Worm (Caenorhabditis elegans) whole organism, L4 larva: ENCODE results near the gene Y41D4B.4.

Experiments
- F44E2.7 ChIP-seq: fragments of 200-800 bp; sonication (Bioruptor generic); IDR thresholded peaks from 2 replicates; pipeline ENCODE4 v2.1.2; 2022; ENCODE audit warnings: missing genetic modification characterization, missing compliant biosample characterization
- F49E8.2 ChIP-seq: sonication (generic microtip); optimal IDR thresholded peaks from 2 replicates; lab custom pipeline; 2016; ENCODE audit warnings: missing compliant biosample characterization, mild to moderate bottlenecking, missing genetic modification characterization, borderline replicate concordance
- ZK337.2 ChIP-seq: fragments of 200-800 bp; sonication (Bioruptor generic); IDR thresholded peaks from 2 replicates; pipeline ENCODE4 v1.3.6; 2022; ENCODE audit warnings: missing genetic modification reagents, missing genetic modification characterization, missing compliant biosample characterization
- aha-1 ChIP-seq: fragments of 150-350 bp; peaks from one replicate; lab custom pipeline; 2014; ENCODE audit warnings: missing biosample characterization, missing genetic modification characterization
- ama-1 ChIP-seq: fragments of 150-350 bp; optimal IDR thresholded peaks from 2 replicates; lab custom pipeline; 2014; ENCODE audit warnings: inconsistent platforms, mixed read lengths
- ceh-20 ChIP-seq: fragments of 200-800 bp; sonication (Bioruptor generic); IDR thresholded peaks from 2 replicates; pipeline ENCODE4 v1.3.6; 2022; ENCODE audit warnings: missing genetic modification reagents, missing genetic modification characterization, missing compliant biosample characterization
- ceh-28 ChIP-seq: fragments of 150-350 bp; optimal IDR thresholded peaks from 2 replicates; lab custom pipeline; 2014; ENCODE audit warnings: missing biosample characterization, missing genetic modification reagents, missing genetic modification characterization
- ctbp-1 ChIP-seq: fragments of 200-800 bp; sonication (Bioruptor generic); IDR thresholded peaks from 2 replicates; pipeline ENCODE4 v1.3.6; 2022; ENCODE audit warnings: missing genetic modification reagents, missing genetic modification characterization, missing compliant biosample characterization
- daf-16 ChIP-seq, 3 experiments: sonication (generic microtip); optimal IDR thresholded peaks; 2 replicates each; lab custom pipeline; 2016 to 2017; ENCODE audit warnings: missing genetic modification characterization in 3 of 3, missing genetic modification reagents in 3 of 3, mild to moderate bottlenecking in 2 of 3, missing compliant biosample characterization in 2 of 3, missing biosample characterization in 1 of 3, moderate library complexity in 1 of 3
- daf-8 ChIP-seq: fragments of 200-800 bp; sonication (Bioruptor generic); IDR thresholded peaks from 2 replicates; pipeline ENCODE4 v1.3.6; 2022; ENCODE audit warnings: missing genetic modification characterization, missing compliant biosample characterization
- dmd-6 ChIP-seq: fragments of 200-800 bp; sonication (Bioruptor generic); IDR thresholded peaks from 2 replicates; pipeline ENCODE4 v1.3.6; 2022; ENCODE audit warnings: missing genetic modification reagents, missing genetic modification characterization, missing compliant biosample characterization
- duxl-1 ChIP-seq: sonication (generic microtip); optimal IDR thresholded peaks from 2 replicates; lab custom pipeline; 2016; ENCODE audit warnings: mild to moderate bottlenecking, missing genetic modification characterization, moderate library complexity, missing compliant biosample characterization; ENCODE audit not compliant: poor library complexity
- dve-1 ChIP-seq: sonication (generic microtip); optimal IDR thresholded peaks from 2 replicates; lab custom pipeline; 2017; ENCODE audit warnings: antibody characterized with exemption, mild to moderate bottlenecking, missing genetic modification characterization, missing compliant biosample characterization; ENCODE audit not compliant: insufficient read depth
- fos-1 ChIP-seq: fragments of 150-350 bp; optimal IDR thresholded peaks from 2 replicates; lab custom pipeline; 2014; ENCODE audit warnings: missing biosample characterization, missing genetic modification characterization
- gei-8 ChIP-seq: fragments of 200-800 bp; sonication (Bioruptor generic); optimal IDR thresholded peaks from 2 replicates; lab custom pipeline; 2018; ENCODE audit warnings: mild to moderate bottlenecking, missing genetic modification characterization, missing compliant biosample characterization
- hlh-11 ChIP-seq: fragments of 200-800 bp; sonication (Bioruptor generic); optimal IDR thresholded peaks from 2 replicates; lab custom pipeline; 2018; ENCODE audit warnings: mild to moderate bottlenecking, missing genetic modification characterization, missing compliant biosample characterization
- hlh-30 ChIP-seq: sonication (generic microtip); optimal IDR thresholded peaks from 2 replicates; lab custom pipeline; 2017; ENCODE audit warnings: antibody characterized with exemption, mild to moderate bottlenecking, missing genetic modification characterization, missing compliant biosample characterization; ENCODE audit not compliant: insufficient read depth
- lin-1 ChIP-seq: fragments of 200-800 bp; sonication (Bioruptor generic); IDR thresholded peaks from 2 replicates; pipeline ENCODE4 v1.3.6; 2022; ENCODE audit warnings: missing genetic modification reagents, missing genetic modification characterization, missing compliant biosample characterization
- lin-39 ChIP-seq: fragments of 150-350 bp; optimal IDR thresholded peaks from 2 replicates; lab custom pipeline; 2014; ENCODE audit warnings: missing biosample characterization, missing genetic modification reagents, missing genetic modification characterization
- lir-3 ChIP-seq: sonication (generic microtip); optimal IDR thresholded peaks from 2 replicates; lab custom pipeline; 2016; ENCODE audit warnings: mild to moderate bottlenecking, missing genetic modification characterization, missing compliant biosample characterization
- lsy-2 ChIP-seq, 2 experiments: fragments of 150-350 bp in 1 of 2; sonication (generic microtip) in 1 of 2; optimal IDR thresholded peaks; 2 replicates each; lab custom pipeline; 2014 to 2017; ENCODE audit warnings: missing biosample characterization in 2 of 2, missing genetic modification characterization in 2 of 2
- mdl-1 ChIP-seq, 2 experiments: fragments of 150-350 bp in 1 of 2; sonication (generic microtip) in 1 of 2; optimal IDR thresholded peaks; 2 replicates each; lab custom pipeline; 2014 to 2017; ENCODE audit warnings: missing biosample characterization in 2 of 2, missing genetic modification characterization in 2 of 2
- mep-1 ChIP-seq: fragments of 150-350 bp; sonication (generic microtip); optimal IDR thresholded peaks from 3 replicates; lab custom pipeline; 2014; ENCODE audit warnings: missing biosample characterization, missing genetic modification characterization
- mes-2 ChIP-seq: sonication (generic microtip); optimal IDR thresholded peaks from 2 replicates; lab custom pipeline; 2016; ENCODE audit warnings: missing genotype, mild to moderate bottlenecking, missing genetic modification characterization, missing compliant biosample characterization; ENCODE audit not compliant: poor library complexity, severe bottlenecking
- mxl-3 ChIP-seq: fragments of 200-800 bp; sonication (Bioruptor generic); optimal IDR thresholded peaks from 2 replicates; lab custom pipeline; 2018; ENCODE audit warnings: mild to moderate bottlenecking, missing genetic modification characterization, missing compliant biosample characterization
- nhr-11 ChIP-seq: fragments of 150-350 bp; optimal IDR thresholded peaks from 2 replicates; lab custom pipeline; 2014; ENCODE audit warnings: missing biosample characterization, missing genetic modification characterization
- nhr-237 ChIP-seq: sonication (generic microtip); optimal IDR thresholded peaks from 2 replicates; lab custom pipeline; 2017; ENCODE audit warnings: missing biosample characterization, missing genetic modification characterization
- nhr-28 ChIP-seq: fragments of 150-350 bp; optimal IDR thresholded peaks from 2 replicates; lab custom pipeline; 2014; ENCODE audit warnings: missing biosample characterization, missing genetic modification characterization
- pha-4 ChIP-seq, 2 experiments: fragments of 150-350 bp in 1 of 2; fragments of 200-800 bp in 1 of 2; sonication (Bioruptor generic) in 1 of 2; IDR thresholded peaks in 1 of 2; optimal IDR thresholded peaks in 1 of 2; 2 replicates each; pipeline versions ENCODE4 v1.3.6 to Lab custom; 2014 to 2022; ENCODE audit warnings: missing genetic modification characterization in 2 of 2, missing genetic modification reagents in 2 of 2, missing biosample characterization in 1 of 2, missing compliant biosample characterization in 1 of 2
- saeg-2 ChIP-seq: fragments of 200-800 bp; sonication (Bioruptor generic); IDR thresholded peaks from 2 replicates; pipeline ENCODE4 v1.3.6; 2022; ENCODE audit warnings: missing genetic modification reagents, missing genetic modification characterization, missing compliant biosample characterization
- snpc-1.2 ChIP-seq: fragments of 200-800 bp; sonication (Bioruptor generic); IDR thresholded peaks from 2 replicates; pipeline ENCODE4 v1.3.6; 2022; ENCODE audit warnings: missing genetic modification reagents, missing genetic modification characterization, missing compliant biosample characterization
- tra-1 ChIP-seq: fragments of 200-800 bp; sonication (Bioruptor generic); IDR thresholded peaks from 2 replicates; pipeline ENCODE4 v1.3.6; 2022; ENCODE audit warnings: missing genetic modification reagents, missing genetic modification characterization, missing compliant biosample characterization
- unc-62 ChIP-seq, 3 experiments: fragments of 150-350 bp in 1 of 3; sonication (generic microtip); optimal IDR thresholded peaks in 2 of 3; peaks in 1 of 3; 1 replicate in 1 of 3; 2 replicates in 2 of 3; lab custom pipeline; 2014 to 2017; ENCODE audit warnings: missing biosample characterization in 3 of 3, missing genetic modification characterization in 3 of 3, missing genetic modification reagents in 3 of 3, missing genotype in 1 of 3
- zfp-2 ChIP-seq: sonication (generic microtip); optimal IDR thresholded peaks from 2 replicates; lab custom pipeline; 2016; ENCODE audit warnings: mild to moderate bottlenecking, missing genetic modification characterization, missing compliant biosample characterization
- zfp-3 ChIP-seq: fragments of 200-800 bp; sonication (Bioruptor generic); conservative IDR thresholded peaks from 2 replicates; pipeline ENCODE4 v1.3.6; 2022; ENCODE audit warnings: missing genetic modification reagents, missing genetic modification characterization, missing compliant biosample characterization
- zip-2 ChIP-seq: fragments of 150-350 bp; optimal IDR thresholded peaks from 2 replicates; lab custom pipeline; 2014; ENCODE audit warnings: missing biosample characterization, missing genetic modification characterization

The Y41D4B.4 gene

DNA sequence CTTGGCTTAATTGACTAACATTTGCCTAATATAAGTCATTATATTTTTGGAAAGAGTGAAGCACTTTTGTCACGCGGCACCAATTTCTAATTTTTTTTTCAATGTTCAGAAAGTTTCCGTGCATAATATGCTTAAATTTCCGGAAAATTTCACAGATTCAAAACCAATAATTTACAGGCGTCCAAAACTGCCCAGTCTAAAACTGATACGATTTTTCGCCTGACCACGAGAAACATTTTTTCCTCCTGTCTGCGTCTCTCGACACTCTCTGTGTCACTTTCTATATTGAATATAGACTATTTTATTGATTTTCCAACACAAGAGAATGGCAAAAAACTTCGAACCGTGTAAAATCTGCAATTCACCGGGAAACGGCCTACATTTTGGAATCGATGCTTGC is 46.3 kb upstream of the Y41D4B.4 start, which contains the start of gene nhr-122 (continued):
- no peak for TF ChIP-seq ama-1 (lab: Kevin White, UChicago)
- TF ChIP-seq unc-62 (GFP tag; optimal IDR thresholded peaks at IDR 0.05 in 1 of 2; lab: Kevin White, UChicago): no peak
- no peak for TF ChIP-seq unc-62 (tag; optimal IDR thresholded peaks at IDR 0.05; lab: Kevin White, UChicago)
- TF ChIP-seq pha-4 (GFP tag; IDR thresholded peaks at IDR 0.05; lab: Robert Waterston, UW): no peak
- no peak for TF ChIP-seq pha-4 (tag; optimal IDR thresholded peaks at IDR 0.05; lab: Kevin White, UChicago)
- no peak for TF ChIP-seq tra-1 (GFP tag; lab: Robert Waterston, UW)
- no peak for TF ChIP-seq gei-8 (GFP tag; lab: Kevin White, UChicago)
- no peak for TF ChIP-seq zfp-2 (tag; lab: Kevin White, UChicago)
- TF ChIP-seq daf-8 (GFP tag; lab: Robert Waterston, UW): no peak
- TF ChIP-seq zfp-3 (GFP tag; lab: Robert Waterston, UW): no peak
- TF ChIP-seq F44E2.7 (GFP tag; lab: Robert Waterston, UW): no peak
- TF ChIP-seq aha-1: peak; percentile 9
- TF ChIP-seq fos-1 (tag; lab: Kevin White, UChicago): no peak
- no peak for TF ChIP-seq lin-39 (tag; lab: Kevin White, UChicago)
- no peak for TF ChIP-seq ctbp-1 (GFP tag; lab: Robert Waterston, UW)
- no peak for TF ChIP-seq F49E8.2 (tag; lab: Kevin White, UChicago)

DNA sequence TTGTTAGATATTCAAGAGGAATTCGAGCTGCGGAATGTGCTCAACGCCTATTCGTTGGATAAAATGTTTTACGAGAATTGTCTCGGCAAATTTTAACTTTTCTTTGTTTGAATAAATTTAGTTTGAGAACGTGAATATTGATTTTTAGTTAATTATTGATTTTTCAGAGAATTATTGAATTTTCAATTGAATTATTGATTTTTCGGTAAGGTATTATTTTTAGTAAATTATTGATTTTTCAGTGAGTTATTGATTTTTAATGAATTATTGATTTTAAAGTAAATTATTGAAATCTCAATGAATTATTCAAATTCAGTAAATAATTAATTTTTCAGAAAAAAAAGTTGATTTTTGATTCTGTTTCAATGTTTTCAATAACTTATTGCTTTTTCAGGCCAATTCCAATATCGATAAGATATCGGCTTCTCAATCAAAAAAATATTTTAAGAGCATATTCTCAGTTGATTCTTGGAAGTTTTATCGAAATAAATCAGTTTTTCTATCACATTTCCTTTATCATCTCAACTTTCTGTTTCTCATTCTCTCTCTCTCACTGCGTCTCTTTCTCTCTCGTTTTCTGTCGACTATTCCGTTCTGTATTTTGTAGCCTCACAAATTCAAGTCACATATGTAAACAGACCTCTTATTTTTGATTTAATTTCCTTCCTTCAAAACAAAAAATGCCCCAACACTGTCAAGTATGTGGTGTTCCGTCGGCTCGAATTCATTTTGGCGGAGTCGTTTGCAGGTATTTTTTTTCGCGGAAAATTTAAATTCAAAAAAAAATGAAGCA is 40.2 kb upstream of the Y41D4B.4 start, which contains the start of gene nhr-92:
Gene nhr-92 (plus strand): TSS at position 576 of the 793 bp plus-strand sequence.
- TF ChIP-seq lir-3 (tag; lab: Kevin White, UChicago) (no peak), nhr-28 (tag; lab: Kevin White, UChicago) (peak; percentile 99), ZK337.2 (GFP tag; lab: Robert Waterston, UW) (no peak), dve-1 (tag; lab: Kevin White, UChicago) (peak; percentile 53), daf-16 (GFP tag; optimal IDR thresholded peaks at IDR 0.05; lab: Kevin White, UChicago) (no peak), daf-16 (tag; optimal IDR thresholded peaks at IDR 0.05; lab: Kevin White, UChicago) (peak; percentile 89), aha-1 (peak; percentile 47), mes-2 (peak; percentile 29), saeg-2 (GFP tag; lab: Robert Waterston, UW) (no peak), ceh-28 (tag; lab: Kevin White, UChicago) (peak; percentile 91), hlh-11 (peak; percentile 8), nhr-237 (tag; lab: Kevin White, UChicago) (no peak), hlh-30 (tag; lab: Kevin White, UChicago) (peak; percentile 37), duxl-1 (tag; lab: Kevin White, UChicago) (no peak)
- TF ChIP-seq, all 104 proteins: peak for 8

DNA sequence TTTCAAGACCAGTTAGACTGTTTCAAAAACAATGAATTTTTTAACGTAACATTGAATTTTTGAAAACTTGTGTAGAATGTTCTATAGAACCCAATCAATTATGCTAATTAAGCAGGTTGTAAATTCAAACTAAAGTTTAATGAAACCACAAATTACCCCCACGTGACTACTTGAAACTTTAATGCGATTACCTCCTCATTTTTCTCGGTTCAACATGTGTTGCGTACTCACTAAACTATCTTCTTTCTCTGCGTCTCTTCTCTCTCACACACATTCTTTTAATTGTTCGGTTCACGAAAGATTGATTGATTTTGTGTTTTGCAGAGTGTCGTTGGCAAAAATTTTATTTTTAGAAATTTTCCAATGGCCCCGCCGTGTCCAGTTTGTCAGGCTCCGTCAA is 36.2 kb upstream of the Y41D4B.4 start, which contains the start of gene nhr-87:
Gene nhr-87 (plus strand): TSS at position 318 of the 400 bp plus-strand sequence.
- peak; percentile 38 for TF ChIP-seq dve-1 (tag; lab: Kevin White, UChicago)
- no peak for TF ChIP-seq ceh-28 (tag; lab: Kevin White, UChicago)
- TF ChIP-seq dmd-6: peak; percentile 51
- TF ChIP-seq hlh-30 (tag; lab: Kevin White, UChicago): peak; percentile 75
- TF ChIP-seq ceh-20 (GFP tag; lab: Robert Waterston, UW): no peak
- TF ChIP-seq snpc-1.2 (GFP tag; lab: Robert Waterston, UW): no peak
- no peak for TF ChIP-seq ZK337.2 (GFP tag; lab: Robert Waterston, UW)
- no peak for TF ChIP-seq nhr-11 (tag; lab: Kevin White, UChicago)
- TF ChIP-seq nhr-28 (tag; lab: Kevin White, UChicago): peak; percentile 52
- no peak for TF ChIP-seq lin-1
- peak in 1 of 2 experiments; percentile 22 for TF ChIP-seq lsy-2 (tag; optimal IDR thresholded peaks at IDR 0.05; lab: Kevin White, UChicago)
- TF ChIP-seq mxl-3 (GFP tag; lab: Kevin White, UChicago): peak; percentile 45
- peak; percentile 27 for TF ChIP-seq mep-1 (tag; lab: Kevin White, UChicago)
- no peak for TF ChIP-seq zip-2 (tag; lab: Kevin White, UChicago)
- peak in 1 of 2 experiments; percentile 20 for TF ChIP-seq mdl-1 (tag; optimal IDR thresholded peaks at IDR 0.05; lab: Kevin White, UChicago)
- peak; percentile 39 for TF ChIP-seq hlh-11
